Worm (Caenorhabditis elegans) whole organism, L2 larva: ENCODE data around the gene cutl-21.
A peak's percentile ranks its signal among the peaks of the same experiment; 100 is the strongest.

Source experiments
- lsy-2 ChIP-seq, 2 experiments: fragments of 150-350 bp in 1 of 2; sonication (generic microtip) in 1 of 2; optimal IDR thresholded peaks; 2 replicates each; lab custom pipeline; 2014 to 2017; ENCODE audit warnings: missing biosample characterization in 2 of 2, missing genetic modification characterization in 2 of 2
- mdl-1 ChIP-seq, 2 experiments: fragments of 150-350 bp in 1 of 2; sonication (generic microtip) in 1 of 2; optimal IDR thresholded peaks; 2 replicates each; lab custom pipeline; 2017; ENCODE audit warnings: missing biosample characterization in 2 of 2, missing genetic modification characterization in 2 of 2
- nhr-23 ChIP-seq: fragments of 150-350 bp; optimal IDR thresholded peaks from 2 replicates; lab custom pipeline; 2014; ENCODE audit warnings: missing biosample characterization, missing genetic modification reagents, missing genetic modification characterization
- snpc-4 ChIP-seq: fragments of 150-350 bp; optimal IDR thresholded peaks from 2 replicates; lab custom pipeline; 2014; ENCODE audit warnings: missing biosample characterization, missing genetic modification characterization

DNA sequence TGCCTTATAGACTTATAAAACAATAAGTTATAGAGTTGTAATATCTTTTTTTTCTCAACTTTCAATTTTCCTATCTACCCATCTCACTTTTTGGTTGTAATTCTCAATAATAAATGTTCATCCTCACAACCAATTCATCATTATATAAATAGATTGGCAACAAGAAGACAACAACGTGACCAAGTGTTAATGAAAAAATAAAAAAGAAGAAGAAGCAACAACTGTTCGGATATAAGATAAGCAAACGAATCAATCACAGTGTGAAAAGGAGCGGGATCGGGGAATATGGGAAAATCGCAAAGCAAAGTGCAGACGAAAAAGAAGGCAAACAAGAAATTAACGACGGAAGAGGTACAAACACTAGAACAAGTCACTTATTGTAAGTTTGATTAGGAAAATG, 49.8 kb downstream of the cutl-21 start, which contains the start of gene ncs-3:
- TF ChIP-seq mdl-1 (tag; optimal IDR thresholded peaks at IDR 0.05; lab: Kevin White, UChicago) (no peak), lsy-2 (tag; optimal IDR thresholded peaks at IDR 0.05; lab: Kevin White, UChicago) (peak in 1 of 2 experiments; percentile 49), snpc-4 (no peak), nhr-23 (no peak)
